Worm (Caenorhabditis elegans): ENCODE measurements around the gene dmsr-12.

- no peak for TF ChIP-seq nhr-12 (tag; optimal IDR thresholded peaks at IDR 0.05)
- TF ChIP-seq lin-15B (tag; optimal IDR thresholded peaks at IDR 0.05), result no peak
- no peak for TF ChIP-seq ceh-9 (tag; optimal IDR thresholded peaks at IDR 0.05)
- no peak for TF ChIP-seq nhr-28 (tag; optimal IDR thresholded peaks at IDR 0.05)
- TF ChIP-seq pha-4 (tag; optimal IDR thresholded peaks at IDR 0.05), result no peak
- no peak for TF ChIP-seq fos-1 (tag; optimal IDR thresholded peaks at IDR 0.05)
- no peak for TF ChIP-seq pqm-1 (tag; optimal IDR thresholded peaks at IDR 0.05)
- TF ChIP-seq elt-3 (tag; optimal IDR thresholded peaks at IDR 0.05), result no peak
- no peak for TF ChIP-seq eor-1 (tag; optimal IDR thresholded peaks at IDR 0.05)
- no peak for TF ChIP-seq nhr-43 (tag; optimal IDR thresholded peaks at IDR 0.05; ENCODE audit: poor library complexity, severe bottlenecking)
- no peak for TF ChIP-seq nhr-67 (tag; optimal IDR thresholded peaks at IDR 0.05)
- TF ChIP-seq nhr-76 (tag; optimal IDR thresholded peaks at IDR 0.05), result no peak
- no peak for TF ChIP-seq zag-1 (tag; optimal IDR thresholded peaks at IDR 0.05)
- TF ChIP-seq aly-2 (tag; optimal IDR thresholded peaks at IDR 0.05), result no peak
These were observed 26.1 kb downstream of the dmsr-12 start, which contains the start of gene ZC404.15 for ce11 chrV:6780166-6780565.

All from whole organism, L3 larva.